Fruit fly (Drosophila melanogaster): ENCODE results near the gene CG7800.

The CG7800 gene

dm6 chr3R:8187446-8188133 is 30.2 kb upstream of the CG7800 start (continued):
- TF ChIP-seq ttk (GFP tag; IDR thresholded peaks at IDR 0.05) (no peak), pros (GFP tag; optimal IDR thresholded peaks at IDR 0.05) (peak; percentile 18), CG10274 (GFP tag; optimal IDR thresholded peaks at IDR 0.05) (no peak), wor (GFP tag; IDR thresholded peaks at IDR 0.05) (no peak), sd (tag; optimal IDR thresholded peaks at IDR 0.05) (no peak), CG18764 (GFP tag; optimal IDR thresholded peaks at IDR 0.05) (no peak), usp (GFP tag; optimal IDR thresholded peaks at IDR 0.05) (no peak), MTF-1 (GFP tag; optimal IDR thresholded peaks at IDR 0.05; ENCODE audit: borderline replicate concordance) (no peak), CG10267 (tag; optimal IDR thresholded peaks at IDR 0.05) (no peak), D (optimal IDR thresholded peaks at IDR 0.05) (no peak), D (GFP tag; optimal IDR thresholded peaks at IDR 0.05) (no peak), sisA (GFP tag; IDR thresholded peaks at IDR 0.05) (no peak), kay (GFP tag; optimal IDR thresholded peaks at IDR 0.05) (no peak), cg (GFP tag; optimal IDR thresholded peaks at IDR 0.05) (no peak), CG13287 (GFP tag; IDR thresholded peaks at IDR 0.05; ENCODE audit: partially characterized antibody) (no peak), crol (GFP tag; IDR thresholded peaks at IDR 0.05) (peak; percentile 88), CG2889 (GFP tag; IDR thresholded peaks at IDR 0.05) (no peak), H15 (GFP tag; IDR thresholded peaks at IDR 0.05) (no peak), sima (GFP tag; optimal IDR thresholded peaks at IDR 0.05) (no peak), CG8089 (GFP tag; optimal IDR thresholded peaks at IDR 0.05) (no peak), ham (GFP tag; IDR thresholded peaks at IDR 0.05) (no peak), stc (GFP tag; IDR thresholded peaks at IDR 0.05) (no peak), CG15601 (tag; optimal IDR thresholded peaks at IDR 0.05) (no peak), dmrt11E (tag; optimal IDR thresholded peaks at IDR 0.05) (no peak), CG3065 (GFP tag; optimal IDR thresholded peaks at IDR 0.05) (no peak), CG1024 (GFP tag; IDR thresholded peaks at IDR 0.05) (no peak), Asciz (GFP tag; optimal IDR thresholded peaks at IDR 0.05) (no peak), CG8290 (GFP tag; optimal IDR thresholded peaks at IDR 0.05) (no peak), CG8290 (tag; optimal IDR thresholded peaks at IDR 0.05) (no peak), CHES-1-like (GFP tag; optimal IDR thresholded peaks at IDR 0.05) (no peak), salm (tag; optimal IDR thresholded peaks at IDR 0.05) (no peak), lbe (GFP tag; optimal IDR thresholded peaks at IDR 0.05) (no peak), CG3163 (GFP tag; optimal IDR thresholded peaks at IDR 0.05) (no peak), ems (GFP tag; optimal IDR thresholded peaks at IDR 0.05) (no peak), CG10565 (GFP tag; optimal IDR thresholded peaks at IDR 0.05) (no peak), D19B (GFP tag; optimal IDR thresholded peaks at IDR 0.05) (no peak), BtbVII (GFP tag; optimal IDR thresholded peaks at IDR 0.05) (no peak), Oli (tag; optimal IDR thresholded peaks at IDR 0.05) (no peak), ssp (GFP tag; IDR thresholded peaks at IDR 0.05) (no peak), CG11398 (GFP tag; optimal IDR thresholded peaks at IDR 0.05) (no peak)

- TF ChIP-seq Med (GFP tag) (peak; percentile 40), CG4424 (GFP tag; optimal IDR thresholded peaks at IDR 0.05) (peak; percentile 16), prd (optimal IDR thresholded peaks at IDR 0.05) (no peak), prd (GFP tag; IDR thresholded peaks at IDR 0.05) (peak; percentile 21; the same call in 1 of the 3 replicates), dmrt99B (tag; optimal IDR thresholded peaks at IDR 0.05) (peak; percentile 8), lola (GFP tag; optimal IDR thresholded peaks at IDR 0.05) (peak in 1 of 3 experiments; percentile 21), zen (tag; optimal IDR thresholded peaks at IDR 0.05) (peak; percentile 7), CG11504 (tag; optimal IDR thresholded peaks at IDR 0.05) (peak; percentile 7), gem (tag; optimal IDR thresholded peaks at IDR 0.05) (peak; percentile 46), CG17829 (tag; optimal IDR thresholded peaks at IDR 0.05) (peak; percentile 3), sens (GFP tag) (peak; percentile 2), CG9876 (GFP tag; optimal IDR thresholded peaks at IDR 0.05) (no peak), Dp (GFP tag; optimal IDR thresholded peaks at IDR 0.05) (no peak), CG7839 (tag; optimal IDR thresholded peaks at IDR 0.05) (peak; percentile 13)
Observed at dm6 chr3R:8189473-8189872, 28.3 kb upstream of the CG7800 start.

All from whole organism, embryonic.